Fruit fly (Drosophila melanogaster) ovary, adult (tissue): ENCODE data around the gene Cad96Ca.

ENCODE experiments used
- CG17801 ChIP-seq: fragments of 200-800 bp; optimal IDR thresholded peaks from 2 replicates; lab custom pipeline; 2019; ENCODE audit warnings: missing biosample characterization, mild to moderate bottlenecking, missing genetic modification characterization, moderate library complexity; ENCODE audit not compliant: partially characterized antibody

Cad96Ca gene

DNA sequence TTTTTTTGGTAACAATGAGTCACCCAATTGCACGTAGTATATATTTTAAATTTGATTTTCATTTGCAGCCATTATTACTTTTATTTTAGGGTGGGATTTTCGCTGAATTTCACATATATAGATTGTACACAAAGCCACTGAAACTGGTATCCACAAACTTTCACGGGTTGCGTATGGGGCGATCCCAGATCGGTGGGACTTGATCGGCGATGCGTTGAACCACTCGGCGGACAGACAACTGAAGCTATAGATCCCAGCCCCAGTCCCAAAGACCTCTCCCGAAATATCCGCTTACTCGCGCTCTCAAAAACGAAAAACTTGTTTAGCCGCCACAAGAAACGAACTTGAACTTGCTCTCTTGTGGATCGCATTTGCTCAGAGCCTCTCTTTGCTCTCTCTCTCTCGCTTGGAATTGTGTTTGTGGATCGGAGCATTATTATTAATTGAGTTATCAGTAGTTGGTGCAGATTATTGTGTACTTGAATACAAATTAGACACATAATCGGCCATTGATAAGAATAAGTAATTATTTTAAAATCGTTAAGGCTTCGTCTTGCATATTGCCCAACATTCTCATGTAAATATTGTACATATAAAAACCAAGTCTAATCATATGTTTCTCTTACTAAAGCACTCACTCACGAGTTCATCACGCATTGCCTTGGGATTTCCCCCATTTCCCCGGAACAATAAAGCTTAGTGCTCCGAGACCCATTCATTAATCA, at the start of gene Cad96Ca:
Gene Cad96Ca (minus strand): TSS at position 242 of the 725 bp plus-strand sequence.
- no peak for TF ChIP-seq CG17801

- peak; percentile 66 for TF ChIP-seq CG17801
Measured at dm6 chr3R:25249145-25250141, 41.4 kb upstream of the Cad96Ca start, which contains the start of gene Nup358. Gene Nup358, plus strand, starts transcription at chr3R:25249348.

dm6 chr3R:25247379-25247869, 39.3 kb upstream of the Cad96Ca start, which contains the start of the genes RpS27 and Nup37:
Gene RpS27, minus strand, starts transcription at chr3R:25247514.
Gene Nup37, plus strand, starts transcription at chr3R:25247658.
- peak; percentile 89 for TF ChIP-seq CG17801

DNA sequence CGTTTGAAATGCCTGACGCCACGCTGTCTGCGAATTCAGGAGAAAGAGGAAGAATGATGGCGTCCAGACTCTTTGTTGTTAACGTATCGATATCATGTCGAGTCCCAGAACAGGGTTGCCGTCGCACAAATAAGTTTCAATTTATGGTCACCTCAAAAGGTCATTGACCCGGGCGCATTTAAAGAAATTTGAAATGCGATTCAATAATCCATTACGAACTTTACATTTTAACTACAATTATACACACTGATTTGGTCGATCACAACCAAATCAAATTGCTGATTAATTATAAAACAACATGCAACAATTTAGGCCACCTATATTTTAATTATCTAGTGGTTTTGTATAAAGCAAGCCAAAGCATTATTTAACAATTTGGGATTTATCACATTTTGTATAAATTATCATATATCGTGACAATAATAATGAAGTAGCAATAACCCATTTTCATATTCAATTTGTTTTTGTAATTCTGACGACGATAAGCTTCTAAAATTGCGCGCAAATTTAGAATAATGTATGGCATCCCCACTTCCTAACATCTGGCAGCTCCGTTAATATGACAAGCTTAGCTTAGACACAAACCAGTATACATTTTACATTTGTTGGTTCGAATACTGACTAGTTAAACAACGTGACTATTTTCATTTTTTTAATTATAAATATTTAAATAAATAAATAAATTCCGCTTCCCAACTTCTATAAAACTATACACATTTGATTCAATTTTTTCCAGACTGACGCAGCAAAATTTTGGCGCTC, 37.1 kb upstream of the Cad96Ca start, which contains the start of gene bam:
Gene bam (minus strand): TSS at position 58 of the 762 bp plus-strand sequence.
- no peak for TF ChIP-seq CG17801

- TF ChIP-seq CG17801, result no peak
Measured at dm6 chr3R:25241507-25242070, 33.5 kb upstream of the Cad96Ca start, which contains the start of gene CG11854. Gene CG11854, plus strand, starts transcription at chr3R:25242020.

dm6 chr3R:25239880-25240279, 31.8 kb upstream of the Cad96Ca start, which contains the start of gene to:
Gene to, plus strand, starts transcription at chr3R:25240180.
- no peak for TF ChIP-seq CG17801

DNA sequence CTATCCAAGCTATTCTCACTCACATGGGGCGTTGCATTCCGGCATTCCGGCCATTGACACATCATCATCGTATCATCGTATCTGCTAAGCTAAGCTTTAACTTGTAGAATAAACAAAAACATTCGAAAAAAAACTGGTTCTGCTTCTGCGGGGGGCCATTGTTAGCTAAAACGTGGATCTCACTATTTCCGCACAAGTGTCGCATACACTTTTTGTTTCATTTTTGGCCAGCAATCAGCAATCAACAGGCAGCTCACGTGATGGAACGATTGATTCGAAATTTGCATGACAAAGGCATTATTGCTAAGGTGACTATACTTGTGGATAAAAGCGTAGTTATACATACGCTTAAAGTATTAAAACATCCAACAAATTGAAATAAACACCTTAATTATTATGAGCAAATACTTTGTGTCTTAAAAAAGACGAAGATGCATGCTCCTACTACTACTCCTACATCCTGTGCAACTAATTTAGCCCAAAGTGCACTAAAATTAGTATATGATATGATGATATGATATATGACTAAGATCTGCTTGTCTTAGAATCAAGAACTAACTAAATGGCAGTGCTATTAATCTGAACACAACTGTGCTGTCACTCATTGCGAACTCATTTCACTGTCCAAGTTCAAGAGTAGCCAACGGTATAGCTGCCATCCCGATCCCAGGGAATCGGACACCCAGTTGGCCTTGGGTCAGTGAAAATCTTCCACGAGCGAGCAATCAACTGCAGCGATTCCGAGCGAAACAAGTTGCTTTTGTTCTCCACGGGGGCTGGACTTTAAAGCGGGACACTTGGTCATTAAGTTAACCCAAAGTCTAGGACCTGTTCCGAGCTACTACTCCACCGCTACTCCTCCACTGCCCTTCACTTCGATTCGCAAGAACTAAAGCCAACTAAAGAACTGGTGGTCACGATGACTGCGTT, 31.0 kb upstream of the Cad96Ca start:
- TF ChIP-seq CG17801, result no peak

- TF ChIP-seq CG17801, result no peak
Measured at dm6 chr3R:25237314-25237713, 29.2 kb upstream of the Cad96Ca start, which contains the start of gene Jhbp7. Gene Jhbp7, plus strand, starts transcription at chr3R:25237614.

DNA sequence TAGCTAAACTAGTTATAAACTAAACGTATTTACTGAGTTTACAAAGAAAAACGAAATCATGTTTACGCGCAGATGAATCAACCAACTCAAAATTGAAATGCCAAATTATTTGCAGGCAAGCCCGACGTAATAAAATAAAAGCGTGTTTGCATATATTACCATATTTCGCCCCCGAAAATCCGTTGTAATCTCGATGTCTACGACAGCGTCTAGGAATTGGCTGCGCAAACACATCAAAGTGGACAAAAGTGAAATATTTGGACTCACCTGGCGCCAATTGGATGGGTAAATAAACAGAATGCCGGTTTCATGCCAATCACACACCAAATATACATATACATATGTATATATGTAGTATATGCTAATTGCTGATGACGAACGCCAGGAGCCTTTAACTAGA, 28.0 kb upstream of the Cad96Ca start:
- TF ChIP-seq CG17801, result no peak

dm6 chr3R:25235362-25235761, 27.3 kb upstream of the Cad96Ca start, which contains the start of gene Sil1:
Gene Sil1, minus strand, starts transcription at chr3R:25235529.
- peak; percentile 29 for TF ChIP-seq CG17801

DNA sequence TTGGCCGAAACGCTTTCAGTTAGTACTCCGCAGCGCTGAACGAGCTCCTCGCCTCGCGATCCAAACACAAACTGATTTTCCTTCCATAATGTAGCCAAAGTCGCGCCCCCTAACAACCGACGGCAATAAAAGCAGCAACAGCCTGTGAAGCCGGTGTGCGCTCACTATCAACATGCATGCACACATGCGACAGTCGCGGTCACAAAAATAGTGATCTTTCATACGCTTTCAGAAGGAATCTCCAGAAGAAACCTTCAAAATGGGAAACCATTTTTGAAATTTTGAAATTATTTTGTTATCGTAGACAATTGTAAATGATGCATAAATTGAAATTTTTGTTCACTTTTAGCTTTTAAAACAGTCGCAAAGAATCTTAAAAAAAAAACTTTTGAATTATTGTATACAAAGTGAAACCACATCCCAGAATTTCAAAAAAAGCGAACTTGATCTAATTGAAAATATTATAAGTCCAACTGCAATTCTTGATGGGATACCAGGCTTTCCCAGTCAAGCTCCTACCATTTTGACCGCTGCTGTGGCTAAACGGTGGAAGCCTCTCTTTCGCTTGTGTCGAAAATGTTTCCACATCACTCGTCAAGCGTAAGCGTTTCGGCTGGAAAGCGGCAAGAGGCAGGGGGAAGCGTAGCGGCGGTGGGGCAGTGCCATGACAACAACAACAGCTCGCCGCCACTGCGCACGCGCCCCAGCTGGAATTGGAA, 24.3 kb upstream of the Cad96Ca start, which contains the start of gene Cad96Cb:
Gene Cad96Cb (minus strand): TSS at position 51 of the 719 bp plus-strand sequence.
- peak; percentile 6 for TF ChIP-seq CG17801

DNA sequence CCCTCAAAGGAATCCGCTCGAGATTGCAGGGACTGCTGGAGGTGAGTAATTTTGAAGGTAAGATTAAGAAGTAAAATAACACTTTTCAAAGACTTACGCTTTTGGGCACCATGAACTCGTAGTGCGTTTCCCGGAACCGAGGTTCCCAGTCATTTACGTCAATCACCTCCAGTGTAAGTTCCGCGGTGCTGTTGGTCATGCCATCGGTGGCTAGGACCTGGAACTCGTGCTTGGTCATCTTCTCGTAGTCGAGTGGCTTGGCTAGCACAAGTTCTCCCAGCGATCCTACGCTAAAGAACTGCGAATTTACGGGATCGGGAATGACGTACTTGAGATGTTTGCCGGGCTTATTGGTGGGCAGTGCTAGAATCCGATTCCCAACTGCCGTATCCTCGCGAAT, 17.4 kb upstream of the Cad96Ca start:
- TF ChIP-seq CG17801, result no peak

dm6 chr3R:25221203-25221807, 13.2 kb upstream of the Cad96Ca start, which contains the start of gene Alg9:
Gene Alg9, plus strand, starts transcription at chr3R:25221589.
- TF ChIP-seq CG17801, result peak; percentile 0
